Worm (Caenorhabditis elegans): ENCODE measurements around the gene rad-51.

rad-51 gene

DNA sequence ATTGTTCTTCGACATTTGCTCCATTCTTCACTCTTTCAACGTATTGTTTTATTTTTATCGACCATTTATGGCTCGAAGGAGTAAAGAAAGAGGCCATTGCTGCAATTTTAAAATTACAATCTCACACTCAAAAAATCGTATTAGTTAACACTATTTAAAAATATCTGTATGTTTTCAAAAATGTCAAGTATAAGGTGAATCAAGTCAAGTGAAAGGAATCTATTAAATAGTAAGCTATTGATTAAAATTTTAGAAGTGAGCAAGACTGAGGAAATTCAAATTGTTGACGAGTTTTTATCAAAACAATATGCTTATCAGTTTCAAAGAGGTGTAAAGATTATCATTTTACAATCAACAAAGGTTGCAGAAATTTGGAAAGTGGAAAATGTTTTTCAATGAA lies 51.6 kb downstream of the rad-51 start, which contains the start of gene F01G10.4:
Gene F01G10.4, minus strand, starts transcription at position 101 of the 400 bp plus-strand sequence.
- TF ChIP-seq ceh-43 (GFP tag; optimal IDR thresholded peaks at IDR 0.05) = no peak
- TF ChIP-seq sem-2 (GFP tag; optimal IDR thresholded peaks at IDR 0.05) = no peak
- TF ChIP-seq elt-3 (tag; optimal IDR thresholded peaks at IDR 0.05) = no peak
- TF ChIP-seq drap-1 (GFP tag; optimal IDR thresholded peaks at IDR 0.05) = no peak
- no peak for TF ChIP-seq unc-39 (tag; optimal IDR thresholded peaks at IDR 0.05)
- no peak for TF ChIP-seq zip-8 (tag; optimal IDR thresholded peaks at IDR 0.05)
- TF ChIP-seq lin-32 (GFP tag; optimal IDR thresholded peaks at IDR 0.05) = no peak
- TF ChIP-seq unc-62 (GFP tag; optimal IDR thresholded peaks at IDR 0.05) = no peak
- no peak for TF ChIP-seq mep-1 (tag; optimal IDR thresholded peaks at IDR 0.05)
- no peak for TF ChIP-seq hlh-1 (tag; optimal IDR thresholded peaks at IDR 0.05)
- no peak for TF ChIP-seq elt-1 (tag; optimal IDR thresholded peaks at IDR 0.05; ENCODE audit: borderline replicate concordance, insufficient read depth)
- no peak for TF ChIP-seq ceh-39 (tag; optimal IDR thresholded peaks at IDR 0.05)
- TF ChIP-seq mab-5 (tag; optimal IDR thresholded peaks at IDR 0.05) = no peak
- TF ChIP-seq M03D4.4 (tag; optimal IDR thresholded peaks at IDR 0.05) = no peak
- no peak for TF ChIP-seq nhr-12 (tag; optimal IDR thresholded peaks at IDR 0.05)
- TF ChIP-seq nhr-2 (tag; optimal IDR thresholded peaks at IDR 0.05) = no peak
- TF ChIP-seq lsy-2 (tag; optimal IDR thresholded peaks at IDR 0.05) = no peak
- TF ChIP-seq ces-1 (GFP tag; optimal IDR thresholded peaks at IDR 0.05) = no peak
